Worm (Caenorhabditis elegans) whole organism, L1 larva: ENCODE results near the gene paa-1.

Experiments
- C34B4.2 ChIP-seq: sonication (generic microtip); optimal IDR thresholded peaks from 2 replicates; lab custom pipeline; 2017; ENCODE audit warnings: mild to moderate bottlenecking, missing genetic modification characterization, missing compliant biosample characterization
- hpl-2 ChIP-seq: fragments of 150-350 bp; optimal IDR thresholded peaks from 2 replicates; lab custom pipeline; 2014; ENCODE audit warnings: missing biosample characterization, missing genetic modification reagents, missing genetic modification characterization
- lin-13 ChIP-seq: fragments of 150-350 bp; optimal IDR thresholded peaks from 2 replicates; lab custom pipeline; 2014; ENCODE audit warnings: missing biosample characterization, missing genetic modification reagents, missing genetic modification characterization
- nhr-11 ChIP-seq: fragments of 150-350 bp; optimal IDR thresholded peaks from 2 replicates; lab custom pipeline; 2014; ENCODE audit warnings: missing biosample characterization, missing genetic modification characterization
- nhr-12 ChIP-seq: sonication (generic microtip); optimal IDR thresholded peaks from 2 replicates; lab custom pipeline; 2017; ENCODE audit warnings: missing biosample characterization, missing genetic modification characterization
- snpc-4 ChIP-seq: fragments of 150-350 bp; optimal IDR thresholded peaks from 2 replicates; lab custom pipeline; 2014; ENCODE audit warnings: missing biosample characterization, missing genetic modification characterization
- sptf-1 ChIP-seq: fragments of 150-350 bp; optimal IDR thresholded peaks from 2 replicates; lab custom pipeline; 2014; ENCODE audit warnings: missing biosample characterization, missing genetic modification characterization

- TF ChIP-seq C34B4.2 (no peak), lin-13 (GFP tag; lab: Kevin White, UChicago) (no peak), sptf-1 (tag; lab: Kevin White, UChicago) (no peak), snpc-4 (no peak), nhr-12 (tag; lab: Kevin White, UChicago) (no peak), hpl-2 (GFP tag; lab: Kevin White, UChicago) (no peak), nhr-11 (tag; lab: Kevin White, UChicago) (no peak)
Observed at ce11 chrIII:5440540-5440939, 10.0 kb upstream of the paa-1 start, which contains the start of gene W03A5.6.
